Fruit fly (Drosophila melanogaster): Measurements from ENCODE around the gene CG10616.

CG10616 gene

DNA sequence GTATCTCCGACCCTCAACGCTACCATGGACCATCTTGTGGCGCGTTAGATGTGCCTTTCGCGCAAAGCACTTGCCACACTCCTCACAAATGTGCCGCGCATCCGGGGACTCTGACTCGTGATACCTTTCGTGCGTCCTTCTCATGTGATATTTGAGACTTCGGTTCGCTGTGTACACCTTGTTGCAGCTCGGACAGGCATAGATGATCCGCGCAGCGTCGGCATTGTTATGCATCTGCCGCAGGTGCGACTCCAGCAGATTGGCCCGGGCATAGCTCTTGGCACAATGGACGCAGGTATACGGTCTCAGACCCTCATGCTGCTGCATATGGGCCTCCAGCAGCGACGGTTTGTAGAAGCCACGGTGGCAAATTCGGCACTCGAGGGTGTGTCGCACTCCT, 34.5 kb downstream of the CG10616 start:
- TF ChIP-seq Snoo (tag; optimal IDR thresholded peaks at IDR 0.05) (no peak), CG32121 (GFP tag; IDR thresholded peaks at IDR 0.05) (no peak), CG34367 (tag; optimal IDR thresholded peaks at IDR 0.05) (no peak), CG10348 (GFP tag; IDR thresholded peaks at IDR 0.05) (no peak), EcR (GFP tag; optimal IDR thresholded peaks at IDR 0.05) (no peak), rn (GFP tag; IDR thresholded peaks at IDR 0.05) (no peak), CG8159 (tag; optimal IDR thresholded peaks at IDR 0.05) (no peak), gl (tag; optimal IDR thresholded peaks at IDR 0.05) (no peak), CG14655 (GFP tag; optimal IDR thresholded peaks at IDR 0.05) (no peak)

DNA sequence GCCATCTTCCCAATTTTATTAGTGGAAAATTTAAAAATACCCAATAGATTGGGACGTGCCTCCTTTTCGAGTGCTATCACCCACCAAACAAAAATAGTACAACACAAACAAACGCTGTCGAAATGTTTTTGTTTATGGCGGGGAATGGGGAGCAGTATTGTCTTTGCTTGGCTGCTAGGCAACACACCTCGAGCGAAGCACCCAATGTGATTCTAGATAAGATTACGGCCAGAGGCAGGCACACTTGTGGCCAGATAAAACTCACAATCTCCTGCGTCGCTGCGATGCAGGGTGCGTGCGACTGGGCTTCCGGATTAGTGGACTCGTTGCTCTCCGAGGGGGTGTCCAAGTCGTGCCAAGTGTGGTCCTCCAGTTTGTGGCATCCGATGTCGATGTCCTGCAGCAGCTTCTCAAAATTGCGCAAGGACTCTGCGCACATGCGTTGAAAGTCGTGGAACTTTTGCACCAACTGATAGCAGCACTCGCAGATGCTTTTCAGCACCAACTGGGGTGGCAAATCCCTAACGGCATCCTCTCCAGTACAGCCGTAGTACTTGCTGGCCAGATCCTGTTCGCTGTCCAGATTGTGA, 35.5 kb downstream of the CG10616 start:
- no peak for TF ChIP-seq Snoo (tag; optimal IDR thresholded peaks at IDR 0.05)
- TF ChIP-seq gl (tag; optimal IDR thresholded peaks at IDR 0.05) = no peak
- 0 out of 3 replicates have a peak, but pooled peaks have one; percentile 14 for TF ChIP-seq fd96Ca (GFP tag; IDR thresholded peaks at IDR 0.05)
- TF ChIP-seq D1 (tag; optimal IDR thresholded peaks at IDR 0.05) = no peak
- no peak for TF ChIP-seq CG10348 (GFP tag; IDR thresholded peaks at IDR 0.05)
- TF ChIP-seq CG14655 (GFP tag; optimal IDR thresholded peaks at IDR 0.05) = no peak
- TF ChIP-seq Pif1A (GFP tag; optimal IDR thresholded peaks at IDR 0.05) = no peak
- TF ChIP-seq EcR (GFP tag; optimal IDR thresholded peaks at IDR 0.05) = no peak

DNA sequence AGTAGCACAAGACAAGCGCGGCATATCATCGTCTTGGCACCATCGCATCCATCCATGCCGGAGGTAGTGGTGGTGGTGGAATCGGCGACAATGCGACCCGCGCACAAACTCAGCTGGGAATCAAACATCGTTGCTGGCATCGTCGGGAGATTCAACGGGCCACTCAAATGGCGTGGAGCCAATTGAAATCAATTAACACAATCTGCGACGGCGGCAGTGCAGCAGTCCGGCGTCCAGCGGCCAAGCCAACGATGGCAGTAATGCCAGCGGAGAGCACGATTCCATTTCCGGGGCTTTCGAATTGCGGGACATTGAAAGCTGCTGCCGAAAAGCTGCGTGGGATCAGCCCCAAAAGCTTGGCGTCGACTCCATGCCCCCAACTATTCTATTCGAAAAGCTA, 36.0 kb downstream of the CG10616 start, which contains the start of gene CG10654:
Gene CG10654 (minus strand): TSS at position 270 of the 400 bp plus-strand sequence.
- TF ChIP-seq rn (GFP tag; IDR thresholded peaks at IDR 0.05) = no peak
- no peak for TF ChIP-seq CG4496 (GFP tag; IDR thresholded peaks at IDR 0.05)
- TF ChIP-seq CG12605 (GFP tag; IDR thresholded peaks at IDR 0.05) = no peak
- TF ChIP-seq D1 (tag; optimal IDR thresholded peaks at IDR 0.05) = no peak
- no peak for TF ChIP-seq gl (tag; optimal IDR thresholded peaks at IDR 0.05)

- TF ChIP-seq CG34367 (tag; optimal IDR thresholded peaks at IDR 0.05) = peak; percentile 36
- peak; percentile 71 for TF ChIP-seq Ets98B (GFP tag; IDR thresholded peaks at IDR 0.05)
- TF ChIP-seq Pif1B (GFP tag; optimal IDR thresholded peaks at IDR 0.05) = no peak
- TF ChIP-seq CG14655 (GFP tag; optimal IDR thresholded peaks at IDR 0.05) = no peak
- peak; percentile 43; the same call in 1 of the 2 replicates for TF ChIP-seq rn (GFP tag; IDR thresholded peaks at IDR 0.05)
- peak; percentile 74 for TF ChIP-seq Snoo (tag; optimal IDR thresholded peaks at IDR 0.05)
- peak; percentile 41; the same call in 1 of the 2 replicates for TF ChIP-seq CG32121 (GFP tag; IDR thresholded peaks at IDR 0.05)
- TF ChIP-seq D1 (tag; optimal IDR thresholded peaks at IDR 0.05) = no peak
- TF ChIP-seq CG9948 (tag; optimal IDR thresholded peaks at IDR 0.05) = peak; percentile 39
- TF ChIP-seq fd96Ca (GFP tag; IDR thresholded peaks at IDR 0.05) = peak; percentile 72
- TF ChIP-seq CG8159 (tag; optimal IDR thresholded peaks at IDR 0.05) = peak; percentile 70
- no peak for TF ChIP-seq gl (tag; optimal IDR thresholded peaks at IDR 0.05)
- peak; percentile 76 for TF ChIP-seq CG4496 (GFP tag; IDR thresholded peaks at IDR 0.05)
- peak; percentile 68 for TF ChIP-seq CG15710 (tag; optimal IDR thresholded peaks at IDR 0.05)
- peak; percentile 54 for TF ChIP-seq CG17806 (tag; optimal IDR thresholded peaks at IDR 0.05)
Observed at dm6 chr3L:12514762-12515215, 43.3 kb downstream of the CG10616 start, which contains the start of the genes sti and tral. sti (minus strand) TSS chr3L:12514815. tral (plus strand) TSS chr3L:12515059.

DNA sequence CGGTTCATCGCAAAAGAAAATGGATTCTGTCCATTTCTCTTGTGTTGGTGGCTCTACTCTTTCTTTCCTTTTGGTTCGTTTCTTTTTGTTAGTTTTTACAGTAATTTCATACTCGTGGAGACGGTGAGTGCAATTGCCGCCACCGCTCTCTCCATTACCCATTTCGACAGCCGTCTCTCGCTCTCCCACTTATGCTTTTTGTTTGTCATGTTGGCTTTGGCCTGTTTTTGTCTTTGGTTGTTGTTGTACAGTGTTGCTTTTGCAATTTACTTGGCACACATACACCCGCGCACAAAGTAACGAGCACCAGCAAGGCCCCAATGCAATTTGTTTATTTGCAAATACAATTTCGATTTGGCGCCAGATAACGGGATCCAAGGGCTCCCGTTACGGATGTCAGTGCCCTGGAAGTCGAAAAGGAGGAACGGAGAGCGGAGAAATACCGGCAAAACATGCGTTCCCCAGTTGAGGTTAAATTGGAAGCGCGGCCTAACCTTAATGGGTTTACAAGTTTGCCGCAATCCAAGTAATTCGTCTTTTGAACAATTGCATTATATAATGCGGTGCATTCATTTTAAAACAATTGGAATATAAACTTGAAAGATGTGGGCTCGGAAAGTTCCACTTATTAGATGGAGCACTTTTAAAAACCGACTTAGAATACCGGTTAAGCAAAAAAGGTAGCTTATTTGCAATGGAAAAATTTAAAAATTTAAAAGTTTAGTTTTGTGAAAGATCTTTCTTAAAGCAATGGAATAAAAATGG, 44.3 kb downstream of the CG10616 start:
- TF ChIP-seq CG32121 (GFP tag; IDR thresholded peaks at IDR 0.05) (peak; percentile 70), EcR (GFP tag; optimal IDR thresholded peaks at IDR 0.05) (peak; percentile 93), CG8301 (tag; optimal IDR thresholded peaks at IDR 0.05) (peak; percentile 82), Ets98B (GFP tag; IDR thresholded peaks at IDR 0.05) (peak; percentile 84), CG12605 (GFP tag; IDR thresholded peaks at IDR 0.05) (peak; percentile 95), rn (GFP tag; IDR thresholded peaks at IDR 0.05) (0 out of 2 replicates have a peak, but pooled peaks have one; percentile 26), CG9948 (tag; optimal IDR thresholded peaks at IDR 0.05) (peak; percentile 35), D1 (tag; optimal IDR thresholded peaks at IDR 0.05) (peak; percentile 52), Pif1B (GFP tag; optimal IDR thresholded peaks at IDR 0.05) (peak; percentile 61), CG17806 (tag; optimal IDR thresholded peaks at IDR 0.05) (peak; percentile 49), CG14655 (GFP tag; optimal IDR thresholded peaks at IDR 0.05) (peak; percentile 85), CG4496 (GFP tag; IDR thresholded peaks at IDR 0.05) (peak; percentile 89), CG15710 (tag; optimal IDR thresholded peaks at IDR 0.05) (peak; percentile 64), CG10348 (GFP tag; IDR thresholded peaks at IDR 0.05) (no peak), Pif1A (GFP tag; optimal IDR thresholded peaks at IDR 0.05) (peak; percentile 80), CG13204 (GFP tag; optimal IDR thresholded peaks at IDR 0.05) (peak; percentile 80), fd96Ca (GFP tag; IDR thresholded peaks at IDR 0.05) (peak; percentile 68; the same call in 2 of the 3 replicates), CG8159 (tag; optimal IDR thresholded peaks at IDR 0.05) (peak; percentile 56), CG34367 (tag; optimal IDR thresholded peaks at IDR 0.05) (peak; percentile 68), gl (tag; optimal IDR thresholded peaks at IDR 0.05) (peak; percentile 95), Snoo (tag; optimal IDR thresholded peaks at IDR 0.05) (peak; percentile 7)
